Fruit fly (Drosophila melanogaster): ENCODE data around the gene CG7203.

The CG7203 gene

dm6 chr2L:7719387-7719786, 33.6 kb downstream of the CG7203 start, which contains the start of gene CG13793:
TSS of gene CG13793 (minus strand) at chr2L:7719487.
- TF ChIP-seq CrebA (GFP tag; optimal IDR thresholded peaks at IDR 0.05; ENCODE audit: borderline replicate concordance) (no peak), N (GFP tag; optimal IDR thresholded peaks at IDR 0.05) (no peak), Dfd (GFP tag; optimal IDR thresholded peaks at IDR 0.05) (no peak), OdsH (GFP tag; optimal IDR thresholded peaks at IDR 0.05) (no peak), lola (GFP tag; optimal IDR thresholded peaks at IDR 0.05) (no peak), CG32264 (GFP tag; optimal IDR thresholded peaks at IDR 0.05) (no peak), Vsx2 (GFP tag; optimal IDR thresholded peaks at IDR 0.05; ENCODE audit: partially characterized antibody) (no peak), woc (GFP tag; optimal IDR thresholded peaks at IDR 0.05) (no peak), h (GFP tag; optimal IDR thresholded peaks at IDR 0.05) (no peak), Abd-B (GFP tag; optimal IDR thresholded peaks at IDR 0.05) (no peak), Jra (GFP tag; optimal IDR thresholded peaks at IDR 0.05) (no peak), psq (GFP tag; optimal IDR thresholded peaks at IDR 0.05) (no peak), Sp1 (GFP tag; optimal IDR thresholded peaks at IDR 0.05) (no peak), Hr78 (GFP tag; optimal IDR thresholded peaks at IDR 0.05) (no peak), dmrt93B (GFP tag; optimal IDR thresholded peaks at IDR 0.05) (no peak), dl (GFP tag; optimal IDR thresholded peaks at IDR 0.05; ENCODE audit: insufficient read depth in 1 of 2, partially characterized antibody in 2 of 2) (no peak), sage (GFP tag; optimal IDR thresholded peaks at IDR 0.05) (no peak)

- TF ChIP-seq Hr83 (GFP tag; optimal IDR thresholded peaks at IDR 0.05; ENCODE audit: poor library complexity, severe bottlenecking) = no peak
- TF ChIP-seq sv (GFP tag; optimal IDR thresholded peaks at IDR 0.05) = no peak
- no peak for TF ChIP-seq brk (GFP tag; optimal IDR thresholded peaks at IDR 0.05)
- TF ChIP-seq Rel (GFP tag; optimal IDR thresholded peaks at IDR 0.05) = no peak
- TF ChIP-seq Rel (tag; optimal IDR thresholded peaks at IDR 0.05) = no peak
- TF ChIP-seq lola (GFP tag; optimal IDR thresholded peaks at IDR 0.05) = no peak
- no peak for TF ChIP-seq Sp1 (GFP tag; optimal IDR thresholded peaks at IDR 0.05)
- TF ChIP-seq Mio (GFP tag; optimal IDR thresholded peaks at IDR 0.05) = no peak
- TF ChIP-seq CrebA (GFP tag; optimal IDR thresholded peaks at IDR 0.05; ENCODE audit: borderline replicate concordance) = no peak
- TF ChIP-seq ey (GFP tag; optimal IDR thresholded peaks at IDR 0.05) = no peak
- TF ChIP-seq Jra (GFP tag; optimal IDR thresholded peaks at IDR 0.05) = no peak
- TF ChIP-seq GATAd (GFP tag; optimal IDR thresholded peaks at IDR 0.05) = no peak
- no peak for TF ChIP-seq Myc (optimal IDR thresholded peaks at IDR 0.05)
- no peak for TF ChIP-seq h (GFP tag; optimal IDR thresholded peaks at IDR 0.05)
- TF ChIP-seq dl (GFP tag; optimal IDR thresholded peaks at IDR 0.05; ENCODE audit: insufficient read depth in 1 of 2, partially characterized antibody in 2 of 2) = no peak
- no peak for TF ChIP-seq tai (GFP tag; optimal IDR thresholded peaks at IDR 0.05)
- TF ChIP-seq HLH106 (tag; optimal IDR thresholded peaks at IDR 0.05) = no peak
- TF ChIP-seq br (GFP tag; optimal IDR thresholded peaks at IDR 0.05) = no peak
- TF ChIP-seq fru (GFP tag; optimal IDR thresholded peaks at IDR 0.05) = no peak
Measured at dm6 chr2L:7716545-7716944, 36.4 kb downstream of the CG7203 start, which contains the start of gene CG33296. TSS of gene CG33296 (minus strand) at chr2L:7716645.

DNA sequence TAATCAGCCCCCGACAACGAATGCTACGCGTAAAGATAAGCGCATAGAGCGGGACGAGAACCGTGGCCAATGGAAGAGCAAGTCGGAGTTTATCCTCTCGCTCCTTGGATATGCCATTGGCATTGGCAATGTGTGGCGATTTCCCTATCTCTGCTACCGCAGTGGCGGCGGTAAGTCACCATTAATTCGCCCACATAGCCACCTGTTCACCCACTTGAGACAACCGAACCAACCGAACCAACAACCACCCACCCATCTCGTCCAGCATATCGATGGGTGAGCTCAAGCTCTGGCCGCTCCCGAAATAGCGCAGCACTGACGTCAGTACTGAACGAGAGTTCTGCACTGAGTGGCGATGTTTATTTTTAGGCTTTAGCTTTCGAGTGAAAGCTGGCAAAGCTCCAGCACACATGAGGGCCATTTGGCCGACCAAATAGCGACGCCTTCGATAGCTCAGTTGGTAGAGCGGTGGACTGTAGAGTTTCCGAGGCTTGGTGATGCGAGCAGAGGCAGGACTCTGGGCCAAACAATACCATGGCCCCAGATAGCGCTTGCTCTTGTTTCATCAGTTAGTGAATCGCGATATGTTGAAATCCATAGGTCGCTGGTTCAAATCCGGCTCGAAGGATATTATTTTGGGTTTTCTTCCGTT, 41.8 kb downstream of the CG7203 start:
- no peak for TF ChIP-seq lola (GFP tag; optimal IDR thresholded peaks at IDR 0.05)
- no peak for TF ChIP-seq woc (GFP tag; optimal IDR thresholded peaks at IDR 0.05)
- TF ChIP-seq Rel (GFP tag; optimal IDR thresholded peaks at IDR 0.05) = no peak
- no peak for TF ChIP-seq Rel (tag; optimal IDR thresholded peaks at IDR 0.05)
- TF ChIP-seq Abd-B (GFP tag; optimal IDR thresholded peaks at IDR 0.05) = no peak
- TF ChIP-seq dmrt93B (GFP tag; optimal IDR thresholded peaks at IDR 0.05) = no peak
- no peak for TF ChIP-seq dl (GFP tag; optimal IDR thresholded peaks at IDR 0.05; ENCODE audit: insufficient read depth in 1 of 2, partially characterized antibody in 2 of 2)
- no peak for TF ChIP-seq foxo (GFP tag; optimal IDR thresholded peaks at IDR 0.05)
- no peak for TF ChIP-seq CG32264 (GFP tag; optimal IDR thresholded peaks at IDR 0.05)
- no peak for TF ChIP-seq Dif (GFP tag; optimal IDR thresholded peaks at IDR 0.05; ENCODE audit: partially characterized antibody)
- TF ChIP-seq dsf (GFP tag; optimal IDR thresholded peaks at IDR 0.05; ENCODE audit: borderline replicate concordance) = no peak
- no peak for TF ChIP-seq Hr83 (GFP tag; optimal IDR thresholded peaks at IDR 0.05; ENCODE audit: poor library complexity, severe bottlenecking)
- TF ChIP-seq pan (optimal IDR thresholded peaks at IDR 0.05) = no peak
- no peak for TF ChIP-seq Vsx2 (GFP tag; optimal IDR thresholded peaks at IDR 0.05; ENCODE audit: partially characterized antibody)
- no peak for TF ChIP-seq Hnf4 (GFP tag; optimal IDR thresholded peaks at IDR 0.05)
- no peak for TF ChIP-seq HLH106 (tag; optimal IDR thresholded peaks at IDR 0.05)
- TF ChIP-seq N (GFP tag; optimal IDR thresholded peaks at IDR 0.05) = no peak
- TF ChIP-seq h (GFP tag; optimal IDR thresholded peaks at IDR 0.05) = no peak
- TF ChIP-seq rgr (GFP tag; optimal IDR thresholded peaks at IDR 0.05) = no peak
- no peak for TF ChIP-seq sv (GFP tag; optimal IDR thresholded peaks at IDR 0.05)
- no peak for TF ChIP-seq Dfd (GFP tag; optimal IDR thresholded peaks at IDR 0.05)
